Fruit fly (Drosophila melanogaster) whole organism, wandering third instar larva: Measurements from ENCODE around the gene Usp12-46.

Experiments used
- Abd-B ChIP-seq: fragments of >200 bp; optimal IDR thresholded peaks from 2 replicates; lab custom pipeline; 2017; ENCODE audit warnings: missing biosample characterization, missing genetic modification characterization
- CrebA ChIP-seq: fragments of 200-800 bp; sonication (Bioruptor generic); optimal IDR thresholded peaks from 2 replicates; lab custom pipeline; 2016; ENCODE audit warnings: missing biosample characterization, mild to moderate bottlenecking, missing genetic modification characterization, borderline replicate concordance
- Dfd ChIP-seq: fragments of >200 bp; optimal IDR thresholded peaks from 2 replicates; lab custom pipeline; 2017; ENCODE audit warnings: missing biosample characterization, missing genetic modification characterization
- GATAd ChIP-seq: sonication (Bioruptor generic); optimal IDR thresholded peaks from 2 replicates; lab custom pipeline; 2016; ENCODE audit warnings: missing biosample characterization, missing genetic modification characterization
- br ChIP-seq: fragments of 200-800 bp; sonication (Bioruptor generic); optimal IDR thresholded peaks from 2 replicates; lab custom pipeline; 2016; ENCODE audit warnings: missing biosample characterization, missing genetic modification characterization
- foxo ChIP-seq, 2 experiments: fragments of 200-800 bp; sonication (Bioruptor generic); optimal IDR thresholded peaks; 2 replicates in 1 of 2; 3 replicates in 1 of 2; lab custom pipeline; 2016 to 2017; ENCODE audit warnings: missing biosample characterization in 2 of 2, missing genetic modification characterization in 2 of 2
- h ChIP-seq: fragments of 200-800 bp; sonication (Bioruptor generic); optimal IDR thresholded peaks from 3 replicates; lab custom pipeline; 2016; ENCODE audit warnings: missing biosample characterization, mild to moderate bottlenecking, missing genetic modification characterization
- pan ChIP-seq: fragments of >200 bp; optimal IDR thresholded peaks from 2 replicates; lab custom pipeline; 2017

dm6 chr3R:22768633-22769032, 17.9 kb downstream of the Usp12-46 start, which contains the start of gene CG43091:
- no peak for TF ChIP-seq Dfd
- no peak for TF ChIP-seq CrebA (GFP tag; lab: Kevin White, UChicago)
- no peak for TF ChIP-seq pan (lab: Kevin White, UChicago)
- TF ChIP-seq GATAd (GFP tag; lab: Kevin White, UChicago), result no peak
- no peak for TF ChIP-seq h (GFP tag; lab: Kevin White, UChicago)
- no peak for TF ChIP-seq foxo (GFP tag; optimal IDR thresholded peaks at IDR 0.05; lab: Kevin White, UChicago)
- no peak for TF ChIP-seq Abd-B (GFP tag; lab: Kevin White, UChicago)
- no peak for TF ChIP-seq br
